Worm (Caenorhabditis elegans): Measurements from ENCODE around the gene josd-1.
"Not testable (repeated sequence)": the region's sequence is repeated elsewhere in the genome, so short reads cannot be mapped to it uniquely, and the experiment has no call there.

DNA sequence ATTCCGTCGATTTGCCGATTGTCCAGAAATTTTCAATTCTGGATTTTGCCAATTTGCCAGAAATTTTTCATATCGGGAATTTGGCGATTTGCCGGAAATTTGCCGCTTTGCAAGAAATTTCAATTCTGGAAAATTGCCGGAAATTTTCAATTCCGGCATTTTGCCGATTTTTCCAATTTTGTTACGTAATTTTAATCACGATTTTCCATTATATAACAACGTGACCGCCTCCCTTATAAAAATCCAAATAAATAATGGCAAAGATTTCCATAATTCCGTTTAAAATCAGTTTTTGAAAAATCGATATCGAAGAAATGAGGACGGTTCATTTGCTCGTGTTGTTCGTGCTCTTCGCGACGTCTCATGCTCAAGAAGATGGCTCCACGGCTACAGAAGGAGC is 10.3 kb downstream of the josd-1 start, which contains the start of gene H34I24.1:
- not testable (repeated sequence) for TF ChIP-seq lin-11 (tag; optimal IDR thresholded peaks at IDR 0.05); F13H6.1 (tag; optimal IDR thresholded peaks at IDR 0.05); ceh-14 (tag; optimal IDR thresholded peaks at IDR 0.05); K09A11.1 (tag; optimal IDR thresholded peaks at IDR 0.05; ENCODE audit: insufficient read depth)
